Fruit fly (Drosophila melanogaster) whole organism, pupa: ENCODE measurements around the gene Afti.

Source experiments
- CG10348 ChIP-seq: fragments of 200-800 bp; sonication (Bioruptor generic); IDR thresholded peaks from 2 replicates; pipeline ENCODE4 v1.3.6; 2022; ENCODE audit warnings: missing biosample characterization, missing genetic modification characterization
- CG4496 ChIP-seq: fragments of 200-800 bp; sonication (Bioruptor generic); IDR thresholded peaks from 3 replicates; pipeline ENCODE4 v1.3.6; 2022; ENCODE audit warnings: missing biosample characterization, missing genetic modification characterization
- CG8159 ChIP-seq: fragments of 200-800 bp; sonication (Bioruptor generic); optimal IDR thresholded peaks from 3 replicates; lab custom pipeline; 2018; ENCODE audit warnings: missing biosample characterization, mild to moderate bottlenecking, missing genetic modification characterization, moderate library complexity
- CG9948 ChIP-seq: fragments of 200-800 bp; sonication (Bioruptor generic); optimal IDR thresholded peaks from 2 replicates; lab custom pipeline; 2018; ENCODE audit warnings: missing biosample characterization, mild to moderate bottlenecking, missing genetic modification characterization, moderate library complexity
- Ets98B ChIP-seq: fragments of 200-800 bp; sonication (Bioruptor generic); IDR thresholded peaks from 2 replicates; pipeline ENCODE4 v1.3.6; 2022; ENCODE audit warnings: missing biosample characterization, missing genetic modification characterization
- Pif1B ChIP-seq: fragments of 200-800 bp; sonication (Bioruptor generic); optimal IDR thresholded peaks from 3 replicates; lab custom pipeline; 2016; ENCODE audit warnings: missing biosample characterization, missing genetic modification characterization
- gl ChIP-seq: fragments of 200-800 bp; sonication (Bioruptor generic); optimal IDR thresholded peaks from 2 replicates; lab custom pipeline; 2018; ENCODE audit warnings: missing biosample characterization, mild to moderate bottlenecking, missing genetic modification characterization

dm6 chr3R:14335504-14335903 is 9.0 kb upstream of the Afti start:
- TF ChIP-seq CG10348 (GFP tag; lab: Robert Waterston, UW): no peak
- no peak for TF ChIP-seq Ets98B (GFP tag; lab: Robert Waterston, UW)
- no peak for TF ChIP-seq Pif1B
- TF ChIP-seq gl: no peak
- TF ChIP-seq CG8159: no peak
- no peak for TF ChIP-seq CG9948 (tag; lab: Kevin White, UChicago)
- 0 out of 3 replicates have a peak, but pooled peaks have one; percentile 8 for TF ChIP-seq CG4496
